Fruit fly (Drosophila melanogaster): ENCODE data around the gene pho.

dm6 chr4:1147166-1147565 lies 34.3 kb downstream of the pho start, which contains the start of gene Kif3C:
- TF ChIP-seq CG15696 (tag; optimal IDR thresholded peaks at IDR 0.05): no peak
- TF ChIP-seq Gsc (GFP tag; IDR thresholded peaks at IDR 0.05): no peak
- TF ChIP-seq CG43689 (GFP tag; IDR thresholded peaks at IDR 0.05): no peak
- TF ChIP-seq pho (GFP tag; optimal IDR thresholded peaks at IDR 0.05): no peak

Measured in whole organism, embryonic.